Fruit fly (Drosophila melanogaster) Kc167 (cell line): ENCODE results near the gene CG3149.

ENCODE experiments used
- Myc ChIP-seq: fragments of >200 bp; optimal IDR thresholded peaks from 2 replicates; lab custom pipeline; 2017; ENCODE audit warnings: missing external identifiers
- Sin3A ChIP-seq: fragments of >200 bp; optimal IDR thresholded peaks from 2 replicates; lab custom pipeline; 2018; ENCODE audit warnings: missing external identifiers
- h ChIP-seq: fragments of >200 bp; optimal IDR thresholded peaks from 3 replicates; lab custom pipeline; 2018; ENCODE audit warnings: missing external identifiers
- insv ChIP-seq: fragments of >200 bp; optimal IDR thresholded peaks from 3 replicates; lab custom pipeline; 2018; ENCODE audit warnings: missing external identifiers
- psq ChIP-seq: fragments of >200 bp; optimal IDR thresholded peaks from 2 replicates; lab custom pipeline; 2017; ENCODE audit warnings: missing external identifiers
- ttk ChIP-seq: sonication (Bioruptor generic); optimal IDR thresholded peaks from 2 replicates; lab custom pipeline; 2017; ENCODE audit warnings: missing external identifiers

Gene CG3149

DNA sequence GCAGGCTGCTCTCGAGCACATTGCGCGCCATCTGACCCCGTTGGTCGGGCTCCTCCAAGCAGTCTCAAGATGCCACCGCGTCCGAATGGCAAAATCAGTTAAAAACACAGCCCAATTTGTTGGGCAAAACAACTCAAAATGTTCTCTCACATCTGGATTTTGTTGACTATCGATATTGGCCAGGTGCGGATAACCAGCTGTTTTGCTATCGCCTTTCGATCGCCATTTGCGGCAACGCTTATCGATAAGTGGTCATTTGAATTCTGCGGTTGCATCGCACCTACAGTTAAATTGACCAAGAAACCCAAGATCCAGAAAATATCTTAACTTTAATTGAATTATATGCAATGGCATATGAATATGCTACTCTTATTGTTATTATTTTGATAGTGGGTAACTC is at the start of gene CG3149:
Gene CG3149 (minus strand): TSS at position 171 of the 400 bp plus-strand sequence.
- TF ChIP-seq psq (lab: Kevin White, UChicago) (no peak), h (lab: Kevin White, UChicago) (no peak), insv (lab: Kevin White, UChicago) (no peak), Myc (no peak), ttk (lab: Kevin White, UChicago) (no peak), Sin3A (lab: Kevin White, UChicago) (no peak)

- TF ChIP-seq Myc = no peak
- no peak for TF ChIP-seq insv (lab: Kevin White, UChicago)
- no peak for TF ChIP-seq psq (lab: Kevin White, UChicago)
- no peak for TF ChIP-seq ttk (lab: Kevin White, UChicago)
- no peak for TF ChIP-seq Sin3A (lab: Kevin White, UChicago)
- no peak for TF ChIP-seq h (lab: Kevin White, UChicago)
Observed at dm6 chrX:5744277-5744846, 49.4 kb upstream of the CG3149 start.

DNA sequence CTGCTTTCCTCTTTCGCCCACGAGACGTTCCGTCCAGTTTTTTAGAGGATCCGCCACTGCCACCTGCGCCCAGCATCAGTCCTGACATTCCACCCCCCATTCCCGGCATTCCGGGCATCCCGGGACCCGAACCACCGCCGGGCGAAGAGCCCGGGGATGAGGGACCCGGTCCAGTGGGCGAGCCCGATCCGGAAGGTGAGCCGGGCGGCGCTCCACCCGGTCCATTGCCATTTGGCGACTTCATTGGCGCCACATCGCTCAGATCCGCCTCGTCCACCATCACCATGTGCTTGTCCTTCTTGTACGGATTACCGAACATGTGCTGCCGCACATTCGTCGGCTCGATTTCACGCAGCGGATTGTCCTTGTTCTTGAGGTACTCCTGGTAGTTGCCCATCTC is 46.6 kb upstream of the CG3149 start:
- TF ChIP-seq Sin3A (lab: Kevin White, UChicago) = no peak
- no peak for TF ChIP-seq h (lab: Kevin White, UChicago)
- TF ChIP-seq ttk (lab: Kevin White, UChicago) = no peak
- no peak for TF ChIP-seq Myc

DNA sequence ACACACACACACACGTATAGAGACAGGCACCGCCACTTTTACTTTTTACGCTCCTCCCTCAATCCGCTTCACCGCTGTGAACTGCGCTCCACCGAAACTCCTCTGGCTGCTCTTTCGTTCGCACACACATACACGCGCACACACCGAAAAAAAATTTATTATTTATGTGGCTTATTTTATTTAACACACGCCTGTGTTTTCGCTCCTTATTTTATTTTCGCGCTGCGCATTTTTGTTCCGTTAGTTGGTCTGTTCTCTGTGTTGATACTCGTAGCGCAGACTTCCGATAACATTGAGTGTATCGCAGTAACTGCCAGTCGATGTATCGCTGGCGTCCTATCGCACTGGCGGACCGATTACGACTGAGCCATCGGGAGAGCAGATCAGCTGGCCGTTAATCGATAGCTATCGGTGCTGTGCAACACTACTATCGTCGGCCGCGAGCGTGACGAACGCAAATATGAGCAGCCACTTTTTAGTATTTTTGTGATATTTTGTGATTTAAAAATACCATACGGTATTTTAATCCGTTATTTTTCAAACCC is 42.7 kb upstream of the CG3149 start, which contains the start of gene Snx27:
Gene Snx27 (minus strand): TSS at position 356 of the 545 bp plus-strand sequence.
- TF ChIP-seq Sin3A (lab: Kevin White, UChicago) (no peak), h (lab: Kevin White, UChicago) (no peak), ttk (lab: Kevin White, UChicago) (no peak), insv (lab: Kevin White, UChicago) (no peak), psq (lab: Kevin White, UChicago) (no peak), Myc (no peak)

DNA sequence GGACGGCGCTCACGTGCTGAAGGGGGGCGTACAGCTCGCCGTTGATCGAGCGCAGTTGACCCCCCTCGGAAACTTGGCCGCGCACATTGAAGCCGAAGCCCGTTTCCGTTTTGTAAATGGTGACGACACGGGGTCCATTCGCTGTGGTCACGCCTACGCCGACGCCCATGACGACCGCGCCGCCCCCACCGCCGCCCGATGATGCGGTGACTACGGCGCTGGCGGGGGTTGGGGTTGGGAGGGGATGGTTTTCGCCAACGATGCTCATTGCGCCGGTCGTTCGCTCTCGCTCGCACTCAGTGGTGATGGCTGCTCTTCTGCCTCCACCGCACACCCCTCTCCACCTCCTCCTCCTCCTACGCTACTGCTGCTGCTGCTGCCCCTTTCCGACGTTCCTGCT is 42.2 kb upstream of the CG3149 start:
- TF ChIP-seq insv (lab: Kevin White, UChicago) (no peak), ttk (lab: Kevin White, UChicago) (no peak), h (lab: Kevin White, UChicago) (no peak), psq (lab: Kevin White, UChicago) (no peak)

DNA sequence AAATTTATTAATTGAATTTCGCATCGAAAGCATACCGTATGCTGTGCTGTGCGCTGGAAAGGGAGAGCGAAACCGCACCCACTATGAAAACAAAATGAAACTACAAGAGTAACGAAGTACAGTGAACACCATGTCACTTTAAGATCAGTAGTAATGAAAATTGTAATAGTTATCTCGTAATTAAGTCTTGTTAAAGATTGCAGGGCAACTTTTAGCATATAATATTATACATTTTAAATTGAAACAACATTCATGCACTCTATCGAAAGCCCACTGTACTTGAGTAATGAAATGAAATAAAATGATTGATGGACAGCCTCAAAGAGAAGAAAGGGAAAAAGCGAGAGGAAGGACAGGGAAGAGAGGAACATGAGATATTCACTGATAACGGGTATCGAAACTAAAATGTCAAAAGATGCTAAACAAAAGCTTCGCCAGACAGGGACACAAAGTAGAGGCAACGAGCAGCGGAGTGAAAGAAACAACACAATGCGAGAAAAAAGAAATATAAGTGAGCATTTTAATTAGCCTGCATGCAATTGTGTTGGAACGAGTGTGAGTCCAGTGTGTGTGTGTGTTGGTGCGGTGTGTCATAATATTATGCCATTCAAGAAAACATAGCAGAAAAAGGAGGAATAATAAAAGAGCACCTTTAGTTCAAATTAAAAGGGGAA is 40.4 kb upstream of the CG3149 start:
- TF ChIP-seq h (lab: Kevin White, UChicago) (no peak), Sin3A (lab: Kevin White, UChicago) (no peak), insv (lab: Kevin White, UChicago) (no peak), ttk (lab: Kevin White, UChicago) (no peak), psq (lab: Kevin White, UChicago) (no peak), Myc (no peak)

DNA sequence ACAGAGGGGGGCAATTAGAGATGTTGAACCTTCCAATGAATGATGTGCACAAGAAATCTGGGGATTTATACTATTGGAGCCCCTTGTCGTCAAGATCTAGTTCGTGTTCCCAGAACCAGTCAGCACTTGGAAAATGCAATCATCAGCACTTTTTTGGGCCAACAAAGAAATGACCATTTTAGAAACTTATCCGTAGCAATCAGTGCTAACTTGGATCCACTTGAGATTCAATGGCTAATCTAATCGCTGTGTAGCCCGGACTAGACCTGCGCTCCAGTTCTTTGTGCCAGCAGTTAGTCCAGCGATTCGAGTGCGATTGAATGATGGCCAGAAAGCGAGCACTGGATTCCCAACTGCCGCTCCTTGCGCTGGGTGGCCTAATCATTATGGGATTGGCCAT is 37.4 kb upstream of the CG3149 start, which contains the start of gene CG15773:
Gene CG15773 (plus strand): TSS at position 301 of the 400 bp plus-strand sequence.
- TF ChIP-seq psq (lab: Kevin White, UChicago) (no peak), ttk (lab: Kevin White, UChicago) (no peak), Myc (no peak), insv (lab: Kevin White, UChicago) (no peak), Sin3A (lab: Kevin White, UChicago) (no peak), h (lab: Kevin White, UChicago) (no peak)

DNA sequence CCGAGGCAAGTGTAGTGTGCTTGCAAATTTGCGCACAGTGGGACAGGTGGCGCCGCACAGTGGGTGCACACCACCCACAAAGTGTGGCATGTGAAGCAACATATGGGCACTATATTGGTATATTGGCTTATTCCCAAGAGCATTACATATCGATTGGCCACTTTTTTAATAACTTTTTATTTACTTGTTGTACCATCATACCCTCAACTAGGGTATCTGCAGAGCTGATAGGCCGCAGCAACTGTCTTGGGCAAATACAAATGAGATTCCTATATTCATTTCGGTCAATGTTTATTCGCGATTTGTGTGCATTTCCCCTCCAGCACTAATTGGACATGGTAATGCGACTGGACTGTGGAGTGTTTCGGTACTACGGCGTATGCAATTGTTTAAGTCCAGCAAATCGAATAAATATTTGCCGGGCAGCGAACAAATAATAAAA is 29.8 kb upstream of the CG3149 start:
- no peak for TF ChIP-seq ttk (lab: Kevin White, UChicago)
- TF ChIP-seq insv (lab: Kevin White, UChicago) = no peak
- no peak for TF ChIP-seq Sin3A (lab: Kevin White, UChicago)
- TF ChIP-seq h (lab: Kevin White, UChicago) = no peak
- no peak for TF ChIP-seq psq (lab: Kevin White, UChicago)
- TF ChIP-seq Myc = no peak

DNA sequence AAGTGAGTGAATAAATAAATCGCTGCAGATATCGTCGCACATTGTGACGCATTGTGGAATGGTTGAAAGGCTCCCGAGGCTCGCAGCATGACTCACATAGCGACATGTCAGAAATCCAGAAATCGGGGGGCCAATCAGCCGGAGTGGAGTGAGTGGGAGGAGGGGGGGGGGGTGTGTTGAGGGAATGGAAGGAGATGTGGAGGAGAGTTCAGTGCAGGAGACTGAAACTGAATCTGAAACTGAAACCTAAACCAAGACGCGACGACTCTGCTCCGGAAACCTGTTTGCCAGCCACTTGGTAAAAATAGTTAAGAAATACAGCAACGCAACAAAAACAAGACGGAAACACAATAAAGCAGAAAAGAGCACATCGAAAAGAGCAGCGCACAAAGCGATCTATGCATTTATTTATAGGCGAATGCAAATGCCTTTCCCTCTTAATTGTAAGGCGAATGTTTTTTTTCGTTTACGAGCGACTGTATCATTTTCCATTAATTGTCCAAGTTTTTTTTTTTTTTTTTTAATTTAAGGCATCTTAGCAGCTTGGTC is 29.2 kb upstream of the CG3149 start:
- TF ChIP-seq h (lab: Kevin White, UChicago) (no peak), Myc (no peak), ttk (lab: Kevin White, UChicago) (no peak), insv (lab: Kevin White, UChicago) (no peak)

- TF ChIP-seq ttk (lab: Kevin White, UChicago) (no peak), psq (lab: Kevin White, UChicago) (no peak), insv (lab: Kevin White, UChicago) (no peak), Sin3A (lab: Kevin White, UChicago) (no peak), h (lab: Kevin White, UChicago) (no peak)
Observed at dm6 chrX:5723577-5723976, 28.6 kb upstream of the CG3149 start.

dm6 chrX:5718476-5719012 is 23.5 kb upstream of the CG3149 start:
- TF ChIP-seq ttk (lab: Kevin White, UChicago) (no peak), insv (lab: Kevin White, UChicago) (no peak), h (lab: Kevin White, UChicago) (no peak), Sin3A (lab: Kevin White, UChicago) (no peak), Myc (no peak), psq (lab: Kevin White, UChicago) (no peak)
